Worm (Caenorhabditis elegans) whole organism, L3 larva: ENCODE data around the gene clec-19.

Experiments
- ZK546.5 ChIP-seq: sonication (generic microtip); optimal IDR thresholded peaks from 2 replicates; lab custom pipeline; 2017; ENCODE audit warnings: missing biosample characterization, missing genetic modification characterization
- aly-2 ChIP-seq: fragments of 150-350 bp; optimal IDR thresholded peaks from 2 replicates; lab custom pipeline; 2014; ENCODE audit warnings: missing biosample characterization, missing genetic modification characterization
- ama-1 ChIP-seq: fragments of 150-350 bp; optimal IDR thresholded peaks from 2 replicates; lab custom pipeline; 2018
- ceh-16 ChIP-seq: sonication (generic microtip); optimal IDR thresholded peaks from 2 replicates; lab custom pipeline; 2017; ENCODE audit warnings: missing biosample characterization, missing genetic modification characterization
- ceh-28 ChIP-seq: fragments of 150-350 bp; optimal IDR thresholded peaks from 2 replicates; lab custom pipeline; 2014; ENCODE audit warnings: missing biosample characterization, missing genetic modification reagents, missing genetic modification characterization
- ceh-82 ChIP-seq: fragments of 150-350 bp; optimal IDR thresholded peaks from 2 replicates; lab custom pipeline; 2014; ENCODE audit warnings: missing biosample characterization, missing genetic modification characterization
- ceh-9 ChIP-seq: sonication (generic microtip); optimal IDR thresholded peaks from 2 replicates; lab custom pipeline; 2018; ENCODE audit warnings: missing biosample characterization, missing genetic modification characterization
- egl-27 ChIP-seq: sonication (generic microtip); optimal IDR thresholded peaks from 4 replicates; lab custom pipeline; 2017; ENCODE audit warnings: missing biosample characterization, missing genetic modification reagents, missing genetic modification characterization
- egl-5 ChIP-seq: fragments of 150-350 bp; optimal IDR thresholded peaks from 2 replicates; lab custom pipeline; 2017; ENCODE audit warnings: missing biosample characterization, missing genetic modification reagents, missing genetic modification characterization, inconsistent platforms
- elt-1 ChIP-seq: fragments of 150-350 bp; optimal IDR thresholded peaks from 2 replicates; lab custom pipeline; 2014; ENCODE audit warnings: missing biosample characterization, missing genetic modification characterization
- elt-2 ChIP-seq: sonication (generic microtip); optimal IDR thresholded peaks from 2 replicates; lab custom pipeline; 2016; ENCODE audit warnings: missing genetic modification reagents, mild to moderate bottlenecking, missing genetic modification characterization, missing compliant biosample characterization
- elt-3 ChIP-seq, 3 experiments: fragments of 150-350 bp in 1 of 3; sonication (generic microtip) in 2 of 3; optimal IDR thresholded peaks; 2 replicates in 2 of 3; 4 replicates in 1 of 3; lab custom pipeline; 2014 to 2017; ENCODE audit warnings: missing biosample characterization in 3 of 3, missing genetic modification characterization in 3 of 3
- fkh-10 ChIP-seq: sonication (generic microtip); optimal IDR thresholded peaks from 2 replicates; lab custom pipeline; 2017; ENCODE audit warnings: missing biosample characterization, missing genetic modification reagents, missing genetic modification characterization
- fkh-2 ChIP-seq: fragments of 150-350 bp; optimal IDR thresholded peaks from 2 replicates; lab custom pipeline; 2014; ENCODE audit warnings: missing biosample characterization, missing genetic modification reagents, missing genetic modification characterization
- fos-1 ChIP-seq: fragments of 150-350 bp; optimal IDR thresholded peaks from 2 replicates; lab custom pipeline; 2014; ENCODE audit warnings: missing biosample characterization, missing genetic modification characterization
- hmg-11 ChIP-seq: sonication (generic microtip); optimal IDR thresholded peaks from 2 replicates; lab custom pipeline; 2016; ENCODE audit warnings: missing genetic modification characterization, missing compliant biosample characterization
- jun-1 ChIP-seq: fragments of 150-350 bp; optimal IDR thresholded peaks from 2 replicates; lab custom pipeline; 2014; ENCODE audit warnings: missing biosample characterization, missing genetic modification reagents, missing genetic modification characterization
- lin-39 ChIP-seq: fragments of 150-350 bp; optimal IDR thresholded peaks from 2 replicates; lab custom pipeline; 2018; ENCODE audit warnings: missing biosample characterization, missing genetic modification reagents, missing genetic modification characterization
- lsy-12 ChIP-seq: sonication (generic microtip); optimal IDR thresholded peaks from 2 replicates; lab custom pipeline; 2016; ENCODE audit warnings: mild to moderate bottlenecking, missing genetic modification characterization, missing compliant biosample characterization
- mdl-1 ChIP-seq: fragments of 150-350 bp; optimal IDR thresholded peaks from 2 replicates; lab custom pipeline; 2014; ENCODE audit warnings: missing biosample characterization, missing genetic modification characterization
- mml-1 ChIP-seq: fragments of 150-350 bp; sonication (generic microtip); optimal IDR thresholded peaks from 3 replicates; lab custom pipeline; 2014; ENCODE audit warnings: missing biosample characterization, missing genetic modification characterization
- nhr-11 ChIP-seq: fragments of 150-350 bp; optimal IDR thresholded peaks from 2 replicates; lab custom pipeline; 2014; ENCODE audit warnings: missing biosample characterization, missing genetic modification characterization
- nhr-12 ChIP-seq: fragments of 150-350 bp; optimal IDR thresholded peaks from 2 replicates; lab custom pipeline; 2014; ENCODE audit warnings: missing biosample characterization, missing genetic modification characterization
- nhr-23 ChIP-seq: fragments of 150-350 bp; optimal IDR thresholded peaks from 2 replicates; lab custom pipeline; 2014; ENCODE audit warnings: missing biosample characterization, missing genetic modification reagents, missing genetic modification characterization
- nhr-237 ChIP-seq: fragments of 150-350 bp; optimal IDR thresholded peaks from 2 replicates; lab custom pipeline; 2014; ENCODE audit warnings: missing biosample characterization, missing genetic modification characterization
- nhr-28 ChIP-seq: fragments of 150-350 bp; optimal IDR thresholded peaks from 2 replicates; lab custom pipeline; 2014; ENCODE audit warnings: missing biosample characterization, missing genetic modification characterization
- nhr-43 ChIP-seq: sonication (generic microtip); optimal IDR thresholded peaks from 2 replicates; lab custom pipeline; 2016; ENCODE audit warnings: mild to moderate bottlenecking, missing genetic modification characterization, missing compliant biosample characterization; ENCODE audit not compliant: poor library complexity, severe bottlenecking
- nhr-76 ChIP-seq: fragments of 150-350 bp; sonication (generic microtip); optimal IDR thresholded peaks from 5 replicates; lab custom pipeline; 2014; ENCODE audit warnings: missing biosample characterization, missing genetic modification characterization
- nhr-77 ChIP-seq: fragments of 150-350 bp; optimal IDR thresholded peaks from 2 replicates; lab custom pipeline; 2014; ENCODE audit warnings: missing biosample characterization, missing genetic modification characterization
- pqm-1 ChIP-seq: fragments of 150-350 bp; optimal IDR thresholded peaks from 2 replicates; lab custom pipeline; 2017; ENCODE audit warnings: missing biosample characterization, missing genetic modification characterization, inconsistent platforms
- sea-2 ChIP-seq: fragments of 150-350 bp; sonication (generic microtip); optimal IDR thresholded peaks from 4 replicates; lab custom pipeline; 2014; ENCODE audit warnings: missing biosample characterization, missing genetic modification reagents, missing genetic modification characterization
- skn-1 ChIP-seq: fragments of 150-350 bp; optimal IDR thresholded peaks from 2 replicates; lab custom pipeline; 2014; ENCODE audit warnings: missing biosample characterization, missing genetic modification characterization
- snpc-4 ChIP-seq: fragments of 150-350 bp; optimal IDR thresholded peaks from 2 replicates; lab custom pipeline; 2014; ENCODE audit warnings: missing biosample characterization, missing genetic modification characterization
- unc-62 ChIP-seq: fragments of 150-350 bp; sonication (generic microtip); optimal IDR thresholded peaks from 4 replicates; lab custom pipeline; 2014; ENCODE audit warnings: missing biosample characterization, missing genetic modification reagents, missing genetic modification characterization
- zag-1 ChIP-seq: fragments of 150-350 bp; optimal IDR thresholded peaks from 2 replicates; lab custom pipeline; 2014; ENCODE audit warnings: missing biosample characterization, missing genetic modification characterization
- ztf-11 ChIP-seq: fragments of 150-350 bp; optimal IDR thresholded peaks from 2 replicates; lab custom pipeline; 2014; ENCODE audit warnings: missing biosample characterization, missing genetic modification characterization
- ztf-4 ChIP-seq: fragments of 150-350 bp; optimal IDR thresholded peaks from 2 replicates; lab custom pipeline; 2014; ENCODE audit warnings: missing biosample characterization, missing genetic modification characterization

The clec-19 gene

DNA sequence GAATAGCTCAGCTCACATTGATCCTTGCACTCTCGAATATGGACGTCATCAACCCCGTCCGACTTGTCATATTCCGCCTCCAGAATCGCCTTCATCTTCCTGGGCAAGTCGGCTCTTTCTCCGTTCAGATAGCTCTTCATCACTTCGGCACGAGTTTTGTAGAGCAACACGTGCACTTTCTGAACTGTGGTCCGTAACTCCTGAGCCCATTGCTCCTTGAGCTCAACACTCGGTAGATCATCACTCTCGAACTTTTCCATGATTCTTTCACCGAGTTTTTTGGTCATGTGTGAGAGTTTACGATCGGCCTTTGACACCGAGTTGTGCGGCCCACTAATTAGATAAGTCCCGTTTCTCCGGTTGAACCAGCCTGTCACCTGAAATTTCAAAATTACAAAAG lies 9.1 kb upstream of the clec-19 start:
- TF ChIP-seq ztf-11 (tag; lab: Kevin White, UChicago): no peak
- TF ChIP-seq egl-27 (tag; lab: Kevin White, UChicago): no peak
- no peak for TF ChIP-seq elt-2 (tag; lab: Kevin White, UChicago)
- TF ChIP-seq nhr-12 (tag; lab: Kevin White, UChicago): no peak
- no peak for TF ChIP-seq unc-62 (GFP tag; lab: Kevin White, UChicago)
- no peak for TF ChIP-seq ceh-28 (tag; lab: Kevin White, UChicago)
- TF ChIP-seq ceh-82 (tag; lab: Kevin White, UChicago): no peak
- no peak for TF ChIP-seq aly-2 (tag; lab: Kevin White, UChicago)
- TF ChIP-seq nhr-11 (tag; lab: Kevin White, UChicago): no peak
- no peak for TF ChIP-seq sea-2 (GFP tag; lab: Kevin White, UChicago)
- TF ChIP-seq mdl-1 (tag; lab: Kevin White, UChicago): no peak
- TF ChIP-seq lsy-12 (tag; lab: Kevin White, UChicago): no peak
- TF ChIP-seq fos-1 (tag; lab: Kevin White, UChicago): no peak
- no peak for TF ChIP-seq fkh-10
- TF ChIP-seq elt-1: no peak

DNA sequence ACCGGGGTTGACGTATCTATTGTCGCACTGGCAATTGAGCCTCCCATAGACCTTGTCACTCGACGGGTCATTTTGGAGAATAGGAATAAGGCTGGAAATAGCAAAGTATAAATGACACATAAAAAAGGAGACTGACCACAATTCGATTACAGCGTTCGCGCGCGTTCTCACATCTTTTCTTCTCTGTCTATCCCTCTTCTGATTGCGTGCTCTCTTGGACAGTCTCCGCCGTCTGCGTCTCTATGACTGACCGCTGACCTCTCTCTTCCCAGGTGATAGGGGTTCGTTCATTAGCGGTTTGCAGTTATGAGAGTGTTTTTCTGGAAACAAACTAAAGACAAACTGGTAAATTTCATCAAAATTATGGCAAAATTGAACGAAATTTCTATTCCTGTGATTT lies 7.9 kb upstream of the clec-19 start, which contains the start of gene ceh-83:
ceh-83 (minus strand) TSS at position 181 of the 400 bp plus-strand sequence.
- TF ChIP-seq ceh-82 (tag; lab: Kevin White, UChicago) (no peak), zag-1 (no peak), lsy-12 (tag; lab: Kevin White, UChicago) (no peak), ceh-9 (tag; lab: Kevin White, UChicago) (no peak), nhr-28 (tag; lab: Kevin White, UChicago) (no peak), ceh-16 (no peak)

DNA sequence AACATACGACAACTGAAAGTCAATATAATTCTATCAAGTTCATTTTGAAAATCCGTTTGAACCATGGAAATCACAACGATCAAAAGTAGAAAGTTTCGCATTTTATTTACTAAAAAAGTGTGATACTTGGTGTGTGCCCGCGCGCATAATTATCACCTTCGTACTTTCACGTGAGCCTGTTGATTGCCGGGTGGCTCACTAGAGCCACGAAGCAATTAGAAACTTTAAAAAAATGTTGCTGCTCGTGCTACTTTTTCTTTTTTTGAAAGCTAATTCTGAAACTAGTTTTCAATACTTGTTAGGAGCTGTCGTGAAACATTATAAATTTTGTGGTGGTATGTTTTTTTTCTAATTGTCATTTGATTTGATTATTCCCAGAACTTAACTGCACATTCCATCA lies 5.4 kb upstream of the clec-19 start, which contains the start of the genes irld-9 and irld-33:
irld-9 (minus strand) TSS at position 101 of the 400 bp plus-strand sequence.
irld-33 (plus strand) TSS at position 209 of the 400 bp plus-strand sequence.
- TF ChIP-seq nhr-23 (tag; lab: Kevin White, UChicago): no peak
- no peak for TF ChIP-seq nhr-76 (tag; lab: Kevin White, UChicago)
- no peak for TF ChIP-seq zag-1
- TF ChIP-seq mml-1 (tag; lab: Kevin White, UChicago): no peak
- no peak for TF ChIP-seq skn-1 (tag; lab: Kevin White, UChicago)
- no peak for TF ChIP-seq pqm-1 (tag; lab: Kevin White, UChicago)
- no peak for TF ChIP-seq ceh-9 (tag; lab: Kevin White, UChicago)
- TF ChIP-seq egl-5 (tag; lab: Kevin White, UChicago): no peak
- no peak for TF ChIP-seq ztf-4 (tag; lab: Kevin White, UChicago)
- TF ChIP-seq ztf-11 (tag; lab: Kevin White, UChicago): no peak
- no peak for TF ChIP-seq nhr-237 (tag; lab: Kevin White, UChicago)
- no peak for TF ChIP-seq ama-1 (lab: Kevin White, UChicago)
- TF ChIP-seq hmg-11: no peak
- TF ChIP-seq ZK546.5 (tag; lab: Kevin White, UChicago): no peak
- TF ChIP-seq, all 47 proteins: peak for 0

DNA sequence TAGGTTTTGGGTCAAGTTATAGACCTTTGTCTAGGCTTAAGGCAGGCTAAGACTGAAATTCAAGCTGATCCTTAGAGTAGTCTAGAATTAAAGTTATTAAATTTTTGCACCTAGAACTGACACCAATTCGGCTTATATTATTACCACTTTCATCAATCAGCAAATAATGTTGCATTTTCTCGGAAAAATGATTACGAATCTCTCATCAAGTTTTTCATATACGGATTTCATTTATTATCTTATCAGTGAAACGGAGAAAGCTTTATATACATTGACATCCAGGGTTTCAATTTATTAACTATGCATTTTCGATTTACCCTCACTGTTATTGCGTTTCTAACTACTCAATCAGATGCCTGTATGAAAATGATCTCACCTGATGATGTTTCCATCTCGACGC lies 3.0 kb upstream of the clec-19 start, which contains the start of gene K07G6.1:
K07G6.1 (plus strand) TSS at position 301 of the 400 bp plus-strand sequence.
- TF ChIP-seq nhr-28 (tag; lab: Kevin White, UChicago) (no peak), nhr-77 (tag; lab: Kevin White, UChicago) (no peak), unc-62 (GFP tag; lab: Kevin White, UChicago) (no peak), pqm-1 (tag; lab: Kevin White, UChicago) (no peak), lin-39 (tag; lab: Kevin White, UChicago) (no peak)

DNA sequence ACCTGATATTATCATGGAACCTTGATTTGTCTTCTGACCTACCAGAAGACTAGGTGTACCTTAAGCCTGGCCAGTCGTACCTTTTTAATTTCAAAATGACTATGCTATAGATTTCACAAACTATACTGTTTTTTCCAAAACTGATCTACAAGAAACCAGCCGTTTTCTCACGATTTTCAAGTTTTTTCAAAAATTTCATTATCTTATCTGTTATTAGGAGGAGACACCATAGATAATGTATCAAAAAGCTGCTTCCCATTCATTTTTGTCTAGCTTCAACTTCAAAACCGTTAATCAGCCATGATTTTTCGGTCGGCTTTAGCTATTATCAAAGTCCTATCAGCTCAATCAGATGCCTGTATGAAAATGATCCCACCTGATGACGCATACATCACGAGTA lies 1.7 kb upstream of the clec-19 start, which contains the start of gene F36H5.12:
F36H5.12 (plus strand) TSS at position 301 of the 400 bp plus-strand sequence.
- no peak for TF ChIP-seq unc-62 (GFP tag; lab: Kevin White, UChicago)
- no peak for TF ChIP-seq sea-2 (GFP tag; lab: Kevin White, UChicago)
- no peak for TF ChIP-seq jun-1
- no peak for TF ChIP-seq nhr-28 (tag; lab: Kevin White, UChicago)
- no peak for TF ChIP-seq snpc-4 (tag; lab: Kevin White, UChicago)
- no peak for TF ChIP-seq nhr-43 (tag; lab: Kevin White, UChicago)
- TF ChIP-seq egl-5 (tag; lab: Kevin White, UChicago): no peak
- TF ChIP-seq elt-3 (tag; optimal IDR thresholded peaks at IDR 0.05; lab: Kevin White, UChicago): no peak
- no peak for TF ChIP-seq nhr-11 (tag; lab: Kevin White, UChicago)
- TF ChIP-seq fkh-2 (tag; lab: Kevin White, UChicago): no peak
- no peak for TF ChIP-seq zag-1
